Worm (Caenorhabditis elegans) whole organism, L1 larva: ENCODE measurements around the gene ZK622.1.

ENCODE experiments used
- ama-1 ChIP-seq: fragments of 150-350 bp; optimal IDR thresholded peaks from 2 replicates; lab custom pipeline; 2014
- ceh-63 ChIP-seq: fragments of 200-800 bp; sonication (Bioruptor generic); optimal IDR thresholded peaks from 2 replicates; lab custom pipeline; 2018; ENCODE audit warnings: mild to moderate bottlenecking, missing genetic modification characterization, missing compliant biosample characterization
- ces-1 ChIP-seq: fragments of 150-350 bp; optimal IDR thresholded peaks from 2 replicates; lab custom pipeline; 2014; ENCODE audit warnings: missing biosample characterization, missing genetic modification reagents, missing genetic modification characterization
- egl-13 ChIP-seq: sonication (generic microtip); optimal IDR thresholded peaks from 2 replicates; lab custom pipeline; 2016; ENCODE audit warnings: missing genotype, missing genetic modification reagents, missing genetic modification characterization, missing compliant biosample characterization
- egl-27 ChIP-seq, 2 experiments: fragments of 150-350 bp in 1 of 2; sonication (generic microtip); optimal IDR thresholded peaks; 3 replicates each; lab custom pipeline; 2017 to 2018; ENCODE audit warnings: missing biosample characterization in 2 of 2, missing genetic modification characterization in 2 of 2, missing genetic modification reagents in 2 of 2
- elt-3 ChIP-seq, 6 experiments: fragments of 150-350 bp in 1 of 6; sonication (generic microtip); optimal IDR thresholded peaks; 2 replicates each; lab custom pipeline; 2017 to 2018; ENCODE audit warnings: missing biosample characterization in 6 of 6, missing genetic modification characterization in 6 of 6, inconsistent platforms in 1 of 6
- fkh-4 ChIP-seq: sonication (generic microtip); optimal IDR thresholded peaks from 2 replicates; lab custom pipeline; 2016; ENCODE audit warnings: missing compliant biosample characterization, missing genetic modification characterization, borderline replicate concordance
- fkh-8 ChIP-seq: sonication (generic microtip); optimal IDR thresholded peaks from 2 replicates; lab custom pipeline; 2016; ENCODE audit warnings: mild to moderate bottlenecking, missing genetic modification characterization, missing compliant biosample characterization
- lir-3 ChIP-seq: sonication (generic microtip); optimal IDR thresholded peaks from 2 replicates; lab custom pipeline; 2016; ENCODE audit warnings: mild to moderate bottlenecking, missing genetic modification characterization, moderate library complexity, missing compliant biosample characterization; ENCODE audit not compliant: poor library complexity
- nhr-12 ChIP-seq: sonication (generic microtip); optimal IDR thresholded peaks from 2 replicates; lab custom pipeline; 2017; ENCODE audit warnings: missing biosample characterization, missing genetic modification characterization
- nhr-77 ChIP-seq: fragments of 150-350 bp; optimal IDR thresholded peaks from 2 replicates; lab custom pipeline; 2014; ENCODE audit warnings: missing biosample characterization, missing genetic modification characterization
- nhr-84 ChIP-seq: sonication (generic microtip); optimal IDR thresholded peaks from 2 replicates; lab custom pipeline; 2017; ENCODE audit warnings: missing biosample characterization, missing genetic modification characterization
- nhr-90 ChIP-seq: sonication (generic microtip); optimal IDR thresholded peaks from 2 replicates; lab custom pipeline; 2016; ENCODE audit warnings: mild to moderate bottlenecking, missing genetic modification characterization, missing compliant biosample characterization; ENCODE audit not compliant: poor library complexity
- unc-98 ChIP-seq: fragments of 200-800 bp; sonication (Bioruptor generic); IDR thresholded peaks from 2 replicates; pipeline ENCODE4 v1.3.6; 2022; ENCODE audit warnings: missing genetic modification characterization, missing compliant biosample characterization
- vab-15 ChIP-seq: sonication (generic microtip); optimal IDR thresholded peaks from 2 replicates; lab custom pipeline; 2017; ENCODE audit warnings: missing genotype, mild to moderate bottlenecking, missing genetic modification characterization, missing compliant biosample characterization
- zag-1 ChIP-seq: fragments of 150-350 bp; optimal IDR thresholded peaks from 2 replicates; lab custom pipeline; 2014; ENCODE audit warnings: missing biosample characterization, missing genetic modification characterization

The ZK622.1 gene

ce11 chrII:5344775-5345174 lies 51.2 kb downstream of the ZK622.1 start, which contains the start of gene F09E5.14:
TSS of gene F09E5.14 (minus strand) at chrII:5344875.
- TF ChIP-seq nhr-84 (tag; lab: Kevin White, UChicago), result no peak
- TF ChIP-seq elt-3 (tag; optimal IDR thresholded peaks at IDR 0.05; lab: Kevin White, UChicago), result no peak
- no peak for TF ChIP-seq unc-98 (GFP tag; lab: Robert Waterston, UW)
- no peak for TF ChIP-seq ama-1 (lab: Kevin White, UChicago)
- TF ChIP-seq nhr-12 (tag; lab: Kevin White, UChicago), result no peak
- TF ChIP-seq egl-13 (tag; lab: Kevin White, UChicago), result no peak
- no peak for TF ChIP-seq ces-1 (GFP tag; lab: Kevin White, UChicago)
- TF ChIP-seq nhr-77 (tag; lab: Kevin White, UChicago), result no peak
- TF ChIP-seq egl-27 (tag; optimal IDR thresholded peaks at IDR 0.05; lab: Kevin White, UChicago), result no peak
- TF ChIP-seq lir-3 (tag; lab: Kevin White, UChicago), result no peak
- TF ChIP-seq fkh-8 (tag; lab: Kevin White, UChicago), result no peak
- TF ChIP-seq zag-1 (tag; lab: Kevin White, UChicago), result no peak
- TF ChIP-seq ceh-63 (GFP tag; lab: Kevin White, UChicago), result no peak
- no peak for TF ChIP-seq fkh-4
- no peak for TF ChIP-seq nhr-90 (tag; lab: Kevin White, UChicago)
- no peak for TF ChIP-seq vab-15 (tag; lab: Kevin White, UChicago)
